Fruit fly (Drosophila melanogaster): Measurements from ENCODE around the gene rudhira.

The rudhira gene

dm6 chrX:11884134-11884533 is 67.4 kb downstream of the rudhira start:
- TF ChIP-seq Myc (optimal IDR thresholded peaks at IDR 0.05) (no peak), Sin3A (optimal IDR thresholded peaks at IDR 0.05) (no peak), h (optimal IDR thresholded peaks at IDR 0.05) (no peak), insv (optimal IDR thresholded peaks at IDR 0.05) (no peak), ttk (optimal IDR thresholded peaks at IDR 0.05) (no peak), psq (optimal IDR thresholded peaks at IDR 0.05) (no peak)

dm6 chrX:11885356-11885755 is 68.7 kb downstream of the rudhira start:
- TF ChIP-seq psq (optimal IDR thresholded peaks at IDR 0.05) (no peak), Sin3A (optimal IDR thresholded peaks at IDR 0.05) (no peak)

- TF ChIP-seq insv (optimal IDR thresholded peaks at IDR 0.05) (no peak), ttk (optimal IDR thresholded peaks at IDR 0.05) (no peak), psq (optimal IDR thresholded peaks at IDR 0.05) (no peak), Myc (optimal IDR thresholded peaks at IDR 0.05) (no peak), Sin3A (optimal IDR thresholded peaks at IDR 0.05) (no peak), h (optimal IDR thresholded peaks at IDR 0.05) (no peak)
These were observed 70.3 kb downstream of the rudhira start, which contains the start of the genes CG10353 and SelG for dm6 chrX:11886976-11887375. Gene CG10353, minus strand, starts transcription at chrX:11887162. Gene SelG, plus strand, starts transcription at chrX:11887284.
